Fruit fly (Drosophila melanogaster) whole organism: ENCODE data around the gene CG13110.

Experiments
- CG8478 ChIP-seq: fragments of >200 bp; optimal IDR thresholded peaks from 2 replicates; lab custom pipeline; 2018; ENCODE audit warnings: inconsistent platforms
- Dll ChIP-seq: fragments of >200 bp; optimal IDR thresholded peaks from 2 replicates; lab custom pipeline; 2017
- pan ChIP-seq: fragments of >200 bp; optimal IDR thresholded peaks from 2 replicates; lab custom pipeline; 2017
- psq ChIP-seq: fragments of >200 bp; optimal IDR thresholded peaks from 2 replicates; lab custom pipeline; 2017
- usp ChIP-seq: fragments of >200 bp; optimal IDR thresholded peaks from 2 replicates; lab custom pipeline; 2017; ENCODE audit warnings: missing biosample characterization, missing genetic modification characterization, mixed read lengths

DNA sequence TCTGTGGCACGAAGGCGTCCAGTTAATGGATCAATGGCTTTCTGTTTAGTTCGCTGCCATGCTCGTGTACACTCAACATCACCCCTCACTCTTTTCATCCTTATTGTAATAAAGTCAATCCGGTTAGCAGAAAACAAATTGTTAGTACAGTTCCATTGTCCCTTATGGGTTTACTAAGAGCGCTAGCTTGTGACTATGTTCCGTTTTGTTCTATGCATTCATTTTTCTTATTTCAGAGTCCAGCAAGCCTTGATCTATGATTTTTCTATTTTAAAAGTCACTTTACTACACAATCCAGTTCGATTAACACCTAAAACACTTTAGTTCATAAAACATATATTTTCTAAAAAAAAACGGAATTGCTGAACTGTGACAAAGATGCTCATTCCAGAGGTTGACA, at the start of gene CG13110:
- TF ChIP-seq psq (lab: Kevin White, UChicago) = no peak
- TF ChIP-seq usp (GFP tag; lab: Kevin White, UChicago) = no peak
- TF ChIP-seq pan (lab: Kevin White, UChicago) = no peak
- TF ChIP-seq Dll = no peak
- TF ChIP-seq CG8478 = no peak
